Comparison of ENCODE assay signal across 2 fruit fly cellular contexts in genomic region chr3R:22889302-22889701, dm6.
TF ChIP-seq lines count a peak whose summit lies in the region.

No protein-coding gene starts in this region.

- TF ChIP-seq CTCF in whole organism, embryonic (GFP tag; optimal IDR thresholded peaks at IDR 0.05; lab: Kevin White, UChicago), result no peak

TF ChIP-seq in whole organism, embryonic, 481 proteins besides CTCF, POLR2A, EP300 and RAD21:
- no peak for TF ChIP-seq CG12299 (tag; optimal IDR thresholded peaks at IDR 0.05; lab: Kevin White, UChicago)
- peak; percentile 7 for TF ChIP-seq gsb-n (tag; optimal IDR thresholded peaks at IDR 0.05; lab: Kevin White, UChicago)
- TF ChIP-seq sqz (GFP tag; optimal IDR thresholded peaks at IDR 0.05; lab: Kevin White, UChicago), result no peak
- peak; percentile 36 for TF ChIP-seq pros (GFP tag; optimal IDR thresholded peaks at IDR 0.05; lab: Kevin White, UChicago)
- TF ChIP-seq her (GFP tag; optimal IDR thresholded peaks at IDR 0.05; lab: Kevin White, UChicago), result no peak
- TF ChIP-seq phol (tag; optimal IDR thresholded peaks at IDR 0.05; lab: Kevin White, UChicago), result no peak
- TF ChIP-seq Sry-β (GFP tag; optimal IDR thresholded peaks at IDR 0.05; lab: Kevin White, UChicago), result peak; percentile 79
- TF ChIP-seq CG34224 (GFP tag; IDR thresholded peaks at IDR 0.05; lab: Robert Waterston, UW; ENCODE audit: partially characterized antibody), result no peak
- peak; percentile 97 for TF ChIP-seq CG8281 (tag; optimal IDR thresholded peaks at IDR 0.05; lab: Kevin White, UChicago)
TF ChIP-seq in whole organism, embryonic: peak in this region for 4.

TF ChIP-seq in whole organism, prepupa, 60 proteins besides CTCF, POLR2A, EP300 and RAD21:
- no peak for TF ChIP-seq fd85E (GFP tag; optimal IDR thresholded peaks at IDR 0.05; lab: Kevin White, UChicago)
- TF ChIP-seq CG31627 (GFP tag; optimal IDR thresholded peaks at IDR 0.05; lab: Kevin White, UChicago), result no peak
- no peak for TF ChIP-seq Ets21C (GFP tag; optimal IDR thresholded peaks at IDR 0.05; lab: Kevin White, UChicago)
- TF ChIP-seq svp (GFP tag; lab: Kevin White, UChicago), result peak; percentile 20
